Fruit fly (Drosophila melanogaster) whole organism, embryonic: Measurements from ENCODE around the gene CG7728.
A peak's percentile ranks its signal among the peaks of the same experiment; 100 is the strongest.

Experiments
- CG11723 ChIP-seq: fragments of 200-800 bp; sonication (Bioruptor generic); optimal IDR thresholded peaks from 2 replicates; lab custom pipeline; 2017; ENCODE audit warnings: missing biosample characterization, mild to moderate bottlenecking, missing genetic modification characterization
- CG12769 ChIP-seq: fragments of 200-800 bp; sonication (Bioruptor generic); optimal IDR thresholded peaks from 2 replicates; lab custom pipeline; 2019; ENCODE audit warnings: missing biosample characterization, mild to moderate bottlenecking, missing genetic modification characterization, moderate library complexity
- CG15696 ChIP-seq: fragments of 200-800 bp; sonication (Bioruptor generic); optimal IDR thresholded peaks from 2 replicates; lab custom pipeline; 2019; ENCODE audit warnings: missing biosample characterization, mild to moderate bottlenecking, missing genetic modification characterization, moderate library complexity
- CG1603 ChIP-seq: fragments of 200-800 bp; sonication (Bioruptor generic); optimal IDR thresholded peaks from 2 replicates; lab custom pipeline; 2019; ENCODE audit warnings: missing biosample characterization, mild to moderate bottlenecking, missing genetic modification characterization, moderate library complexity
- CG17328 ChIP-seq: fragments of 200-800 bp; sonication (Bioruptor generic); IDR thresholded peaks from 2 replicates; pipeline ENCODE4 v1.3.6; 2022; ENCODE audit warnings: missing biosample characterization, missing genetic modification characterization
- CG17385 ChIP-seq: fragments of 200-800 bp; sonication (Bioruptor generic); optimal IDR thresholded peaks from 3 replicates; lab custom pipeline; 2018; ENCODE audit warnings: missing biosample characterization, mild to moderate bottlenecking, missing genetic modification characterization
- CG17802 ChIP-seq: fragments of 200-800 bp; sonication (Bioruptor generic); optimal IDR thresholded peaks from 2 replicates; lab custom pipeline; 2018; ENCODE audit warnings: missing biosample characterization, mild to moderate bottlenecking, missing genetic modification characterization, moderate library complexity
- CG18476 ChIP-seq: fragments of 200-800 bp; sonication (Bioruptor generic); optimal IDR thresholded peaks from 2 replicates; lab custom pipeline; 2016; ENCODE audit warnings: missing biosample characterization, mild to moderate bottlenecking, missing genetic modification characterization
- CG2120 ChIP-seq: fragments of 200-800 bp; sonication (Bioruptor generic); optimal IDR thresholded peaks from 3 replicates; lab custom pipeline; 2016; ENCODE audit warnings: missing biosample characterization, missing genetic modification characterization
- CG2712 ChIP-seq: fragments of 200-800 bp; optimal IDR thresholded peaks from 3 replicates; lab custom pipeline; 2019; ENCODE audit warnings: missing biosample characterization, mild to moderate bottlenecking, missing genetic modification characterization, moderate library complexity
- CG31365 ChIP-seq: fragments of 200-800 bp; sonication (Bioruptor generic); optimal IDR thresholded peaks from 2 replicates; lab custom pipeline; 2018; ENCODE audit warnings: missing biosample characterization, mild to moderate bottlenecking, missing genetic modification characterization
- CG31388 ChIP-seq: fragments of 200-800 bp; sonication (Bioruptor generic); optimal IDR thresholded peaks from 2 replicates; lab custom pipeline; 2016; ENCODE audit warnings: missing biosample characterization, missing genetic modification characterization
- CG32532 ChIP-seq: fragments of 200-800 bp; sonication (Bioruptor generic); IDR thresholded peaks from 2 replicates; pipeline ENCODE4 v1.3.6; 2022; ENCODE audit warnings: missing biosample characterization, missing genetic modification characterization
- CG32772 ChIP-seq: fragments of 200-800 bp; sonication (Bioruptor generic); IDR thresholded peaks from 2 replicates; pipeline ENCODE4 v1.3.6; 2022; ENCODE audit warnings: missing biosample characterization, missing genetic modification characterization
- CG4282 ChIP-seq: fragments of 200-800 bp; sonication (Bioruptor generic); optimal IDR thresholded peaks from 2 replicates; lab custom pipeline; 2016; ENCODE audit warnings: missing biosample characterization, missing genetic modification characterization
- CG4424 ChIP-seq: fragments of 200-800 bp; sonication (Bioruptor generic); optimal IDR thresholded peaks from 3 replicates; lab custom pipeline; 2016; ENCODE audit warnings: missing biosample characterization, missing genetic modification characterization
- CG4730 ChIP-seq: fragments of 200-800 bp; sonication (Bioruptor generic); IDR thresholded peaks from 2 replicates; pipeline ENCODE4 v1.3.6; 2022; ENCODE audit warnings: missing biosample characterization, missing genetic modification characterization
- CG6791 ChIP-seq: fragments of 200-800 bp; sonication (Bioruptor generic); IDR thresholded peaks from 3 replicates; pipeline ENCODE4 v1.3.6; 2022; ENCODE audit warnings: missing biosample characterization, missing genetic modification characterization; ENCODE audit not compliant: partially characterized antibody
- CG7786 ChIP-seq: fragments of 200-800 bp; sonication (Bioruptor generic); optimal IDR thresholded peaks from 2 replicates; lab custom pipeline; 2016; ENCODE audit warnings: missing biosample characterization, missing genetic modification characterization
- CG7987 ChIP-seq: fragments of 200-800 bp; sonication (Bioruptor generic); optimal IDR thresholded peaks from 2 replicates; lab custom pipeline; 2018; ENCODE audit warnings: missing biosample characterization, mild to moderate bottlenecking, missing genetic modification characterization, moderate library complexity
- CG8089 ChIP-seq: fragments of 200-800 bp; sonication (Bioruptor generic); optimal IDR thresholded peaks from 3 replicates; lab custom pipeline; 2016; ENCODE audit warnings: missing biosample characterization, missing genetic modification characterization
- CG8290 ChIP-seq, 3 experiments: fragments of 200-800 bp; sonication (Bioruptor generic); optimal IDR thresholded peaks; 2 replicates each; lab custom pipeline; 2016 to 2019; ENCODE audit warnings: missing biosample characterization in 3 of 3, missing genetic modification characterization in 3 of 3, mild to moderate bottlenecking in 2 of 3, moderate library complexity in 1 of 3
- CG8944 ChIP-seq: fragments of 200-800 bp; sonication (Bioruptor generic); optimal IDR thresholded peaks from 3 replicates; lab custom pipeline; 2016; ENCODE audit warnings: missing biosample characterization, missing genetic modification characterization
- CG9437 ChIP-seq: fragments of 200-800 bp; sonication (Bioruptor generic); optimal IDR thresholded peaks from 2 replicates; lab custom pipeline; 2018; ENCODE audit warnings: missing biosample characterization, mild to moderate bottlenecking, missing genetic modification characterization
- CG9932 ChIP-seq: fragments of 200-800 bp; sonication (Bioruptor generic); IDR thresholded peaks from 2 replicates; pipeline ENCODE4 v1.3.6; 2022; ENCODE audit warnings: missing biosample characterization, missing genetic modification characterization
- CoRest ChIP-seq: fragments of 200-800 bp; sonication (Bioruptor generic); optimal IDR thresholded peaks from 3 replicates; lab custom pipeline; 2018; ENCODE audit warnings: missing biosample characterization, mild to moderate bottlenecking, missing genetic modification characterization, moderate library complexity
- Dip2 ChIP-seq: fragments of 200-800 bp; sonication (Bioruptor generic); IDR thresholded peaks from 2 replicates; pipeline ENCODE4 v1.3.6; 2022; ENCODE audit warnings: missing biosample characterization, missing genetic modification characterization
- Fer3 ChIP-seq: fragments of 200-800 bp; sonication (Bioruptor generic); optimal IDR thresholded peaks from 2 replicates; lab custom pipeline; 2018; ENCODE audit warnings: missing biosample characterization, mild to moderate bottlenecking, missing genetic modification characterization, moderate library complexity
- GATAe ChIP-seq: fragments of 200-800 bp; sonication (Bioruptor generic); conservative IDR thresholded peaks from 2 replicates; pipeline ENCODE4 v1.3.6; 2022; ENCODE audit warnings: missing biosample characterization, missing genetic modification characterization
- Gsc ChIP-seq: fragments of 200-800 bp; sonication (Bioruptor generic); IDR thresholded peaks from 2 replicates; pipeline ENCODE4 v1.3.6; 2022; ENCODE audit warnings: missing biosample characterization, missing genetic modification characterization
- HLH3B ChIP-seq: fragments of 200-800 bp; sonication (Bioruptor generic); IDR thresholded peaks from 2 replicates; pipeline ENCODE4 v1.3.6; 2022; ENCODE audit warnings: missing biosample characterization, missing genetic modification characterization
- HLH54F ChIP-seq: fragments of 200-800 bp; sonication (Bioruptor generic); optimal IDR thresholded peaks from 3 replicates; lab custom pipeline; 2016; ENCODE audit warnings: missing biosample characterization, missing genetic modification characterization
- Med ChIP-seq: fragments of 200-800 bp; sonication (Bioruptor generic); peaks from one replicate; lab custom pipeline; 2016; ENCODE audit warnings: missing biosample characterization, missing genetic modification characterization, mild to moderate bottlenecking, inconsistent platforms, moderate library complexity
- NC2β ChIP-seq: fragments of 200-800 bp; sonication (Bioruptor generic); optimal IDR thresholded peaks from 2 replicates; lab custom pipeline; 2016; ENCODE audit warnings: missing biosample characterization, missing genetic modification characterization
- NK7.1 ChIP-seq: fragments of 200-800 bp; sonication (Bioruptor generic); optimal IDR thresholded peaks from 3 replicates; lab custom pipeline; 2016; ENCODE audit warnings: missing biosample characterization, missing genetic modification characterization
- Neu2 ChIP-seq: fragments of 200-800 bp; sonication (Bioruptor generic); optimal IDR thresholded peaks from 3 replicates; lab custom pipeline; 2016; ENCODE audit warnings: missing biosample characterization, missing genetic modification characterization, borderline replicate concordance
- NfI ChIP-seq: fragments of 200-800 bp; sonication (Bioruptor generic); optimal IDR thresholded peaks from 3 replicates; lab custom pipeline; 2018; ENCODE audit warnings: missing biosample characterization, mild to moderate bottlenecking, missing genetic modification characterization, moderate library complexity
- Sin3A ChIP-seq: fragments of >200 bp; optimal IDR thresholded peaks from 2 replicates; lab custom pipeline; 2018
- amos ChIP-seq: fragments of 200-800 bp; sonication (Bioruptor generic); IDR thresholded peaks from 2 replicates; pipeline ENCODE4 v1.3.6; 2022; ENCODE audit warnings: missing biosample characterization, missing genetic modification characterization; ENCODE audit not compliant: partially characterized antibody
- br ChIP-seq: fragments of >200 bp; optimal IDR thresholded peaks from 2 replicates; lab custom pipeline; 2017
- da ChIP-seq: fragments of 200-800 bp; sonication (Bioruptor generic); optimal IDR thresholded peaks from 2 replicates; lab custom pipeline; 2016; ENCODE audit warnings: missing biosample characterization, missing genetic modification characterization
- fd96Cb ChIP-seq: fragments of 200-800 bp; sonication (Bioruptor generic); optimal IDR thresholded peaks from 2 replicates; lab custom pipeline; 2018; ENCODE audit warnings: missing biosample characterization, mild to moderate bottlenecking, missing genetic modification characterization, moderate library complexity
- gsb ChIP-seq: fragments of 200-800 bp; sonication (Bioruptor generic); IDR thresholded peaks from 2 replicates; pipeline ENCODE4 v1.3.6; 2022; ENCODE audit warnings: missing biosample characterization, missing genetic modification characterization
- hth ChIP-seq: fragments of >200 bp; optimal IDR thresholded peaks from 2 replicates; lab custom pipeline; 2017; ENCODE audit warnings: inconsistent platforms
- kay ChIP-seq: fragments of 200-800 bp; sonication (Bioruptor generic); optimal IDR thresholded peaks from 2 replicates; lab custom pipeline; 2016; ENCODE audit warnings: missing biosample characterization, missing genetic modification characterization
- lbe ChIP-seq: fragments of 200-800 bp; sonication (Bioruptor generic); optimal IDR thresholded peaks from 2 replicates; lab custom pipeline; 2016; ENCODE audit warnings: missing biosample characterization, mild to moderate bottlenecking, missing genetic modification characterization
- nerfin-2 ChIP-seq: fragments of 200-800 bp; sonication (Bioruptor generic); IDR thresholded peaks from 2 replicates; pipeline ENCODE4 v1.3.6; 2022; ENCODE audit warnings: missing biosample characterization, missing genetic modification characterization; ENCODE audit not compliant: partially characterized antibody
- ro ChIP-seq: fragments of 200-800 bp; sonication (Bioruptor generic); IDR thresholded peaks from 2 replicates; pipeline ENCODE4 v1.3.6; 2022; ENCODE audit warnings: missing biosample characterization, missing genetic modification characterization
- row ChIP-seq: fragments of 200-800 bp; sonication (Bioruptor generic); IDR thresholded peaks from 3 replicates; pipeline ENCODE4 v1.3.6; 2022; ENCODE audit warnings: missing biosample characterization, missing genetic modification characterization
- schlank ChIP-seq: fragments of 200-800 bp; sonication (Bioruptor generic); optimal IDR thresholded peaks from 2 replicates; lab custom pipeline; 2018; ENCODE audit warnings: missing biosample characterization, mild to moderate bottlenecking, missing genetic modification characterization
- sr ChIP-seq: fragments of 200-800 bp; sonication (Bioruptor generic); IDR thresholded peaks from 3 replicates; pipeline ENCODE4 v1.3.6; 2022; ENCODE audit warnings: missing biosample characterization, missing genetic modification characterization
- wek ChIP-seq: fragments of 200-800 bp; sonication (Bioruptor generic); optimal IDR thresholded peaks from 3 replicates; lab custom pipeline; 2018; ENCODE audit warnings: missing biosample characterization, mild to moderate bottlenecking, missing genetic modification characterization, moderate library complexity

The CG7728 gene

DNA sequence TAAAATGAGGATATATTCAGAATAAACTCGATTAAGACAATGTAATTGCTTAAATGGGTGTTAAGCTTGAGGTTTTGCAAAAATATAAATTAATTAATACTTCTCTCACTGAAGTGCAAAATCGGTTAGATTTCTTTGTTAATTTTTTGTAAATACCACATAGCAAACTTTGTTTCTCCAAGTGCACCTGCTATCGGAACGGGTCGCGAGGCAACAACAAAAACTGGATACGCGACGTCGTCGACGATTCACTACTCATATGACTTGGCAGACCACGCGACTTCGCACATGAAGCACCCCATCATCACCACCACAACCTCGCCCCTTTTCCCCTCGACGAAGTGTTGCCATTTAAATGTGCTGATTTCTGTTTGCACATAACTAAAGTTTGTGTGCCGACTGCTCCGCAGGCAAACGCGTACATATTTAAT, 9.3 kb upstream of the CG7728 start (continued):
- TF ChIP-seq schlank (tag; lab: Kevin White, UChicago) (peak; percentile 20), CG17802 (tag; lab: Kevin White, UChicago) (no peak), kay (GFP tag; lab: Kevin White, UChicago) (no peak), nerfin-2 (GFP tag; lab: Robert Waterston, UW) (no peak), CG12769 (tag; lab: Kevin White, UChicago) (peak; percentile 31), CG2120 (GFP tag; lab: Kevin White, UChicago) (peak; percentile 31), NfI (GFP tag; lab: Kevin White, UChicago) (peak; percentile 22), HLH3B (GFP tag; lab: Robert Waterston, UW) (peak; percentile 64), CG1603 (tag; lab: Kevin White, UChicago) (peak; percentile 39), CG4730 (GFP tag; lab: Robert Waterston, UW) (no peak), wek (GFP tag; lab: Kevin White, UChicago) (no peak), CG2712 (peak; percentile 40), CG4424 (GFP tag; lab: Kevin White, UChicago) (no peak), NK7.1 (GFP tag; lab: Kevin White, UChicago) (no peak), CG32772 (GFP tag; lab: Robert Waterston, UW) (0 out of 2 replicates have a peak, but pooled peaks have one; percentile 36), lbe (GFP tag; lab: Kevin White, UChicago) (peak; percentile 19), CG7786 (GFP tag; lab: Kevin White, UChicago) (no peak), CG18476 (GFP tag; lab: Kevin White, UChicago) (no peak), Dip2 (GFP tag; lab: Robert Waterston, UW) (no peak), CG7987 (no peak), CG31365 (tag; lab: Kevin White, UChicago) (no peak), CG8944 (GFP tag; lab: Kevin White, UChicago) (no peak), CG9932 (GFP tag; lab: Robert Waterston, UW) (no peak; the same call in 1 of the 2 replicates), ro (GFP tag; lab: Robert Waterston, UW) (no peak), CG8290 (GFP tag; optimal IDR thresholded peaks at IDR 0.05; lab: Kevin White, UChicago) (no peak), CG8290 (tag; optimal IDR thresholded peaks at IDR 0.05; lab: Kevin White, UChicago) (peak in 1 of 2 experiments; percentile 56), CG32532 (GFP tag; lab: Robert Waterston, UW) (peak; percentile 72), CG31388 (GFP tag; lab: Kevin White, UChicago) (no peak), NC2β (no peak), CG9437 (GFP tag; lab: Kevin White, UChicago) (peak; percentile 39), row (GFP tag; lab: Robert Waterston, UW) (peak; percentile 56), gsb (GFP tag; lab: Robert Waterston, UW) (0 out of 2 replicates have a peak, but pooled peaks have one; percentile 18), GATAe (GFP tag; lab: Robert Waterston, UW) (0 out of 2 replicates have a peak, but pooled peaks have one; percentile 14), CG8089 (GFP tag; lab: Kevin White, UChicago) (no peak), CG4282 (GFP tag; lab: Kevin White, UChicago) (no peak), CoRest (tag; lab: Kevin White, UChicago) (peak; percentile 38), CG11723 (no peak), CG6791 (GFP tag; lab: Robert Waterston, UW) (no peak), hth (no peak), Fer3 (tag; lab: Kevin White, UChicago) (peak; percentile 26), Sin3A (lab: Kevin White, UChicago) (no peak), da (no peak), amos (GFP tag; lab: Robert Waterston, UW) (no peak), CG17328 (peak; percentile 29; the same call in 1 of the 2 replicates), Neu2 (GFP tag; lab: Kevin White, UChicago) (no peak), Med (peak; percentile 59), CG17385 (GFP tag; lab: Kevin White, UChicago) (no peak), fd96Cb (tag; lab: Kevin White, UChicago) (peak; percentile 23), CG15696 (tag; lab: Kevin White, UChicago) (no peak), br (lab: Kevin White, UChicago) (no peak), Gsc (no peak), HLH54F (no peak), sr (GFP tag; lab: Robert Waterston, UW) (no peak)
